Worm (Caenorhabditis elegans): ENCODE measurements around the gene mrpl-44.

DNA sequence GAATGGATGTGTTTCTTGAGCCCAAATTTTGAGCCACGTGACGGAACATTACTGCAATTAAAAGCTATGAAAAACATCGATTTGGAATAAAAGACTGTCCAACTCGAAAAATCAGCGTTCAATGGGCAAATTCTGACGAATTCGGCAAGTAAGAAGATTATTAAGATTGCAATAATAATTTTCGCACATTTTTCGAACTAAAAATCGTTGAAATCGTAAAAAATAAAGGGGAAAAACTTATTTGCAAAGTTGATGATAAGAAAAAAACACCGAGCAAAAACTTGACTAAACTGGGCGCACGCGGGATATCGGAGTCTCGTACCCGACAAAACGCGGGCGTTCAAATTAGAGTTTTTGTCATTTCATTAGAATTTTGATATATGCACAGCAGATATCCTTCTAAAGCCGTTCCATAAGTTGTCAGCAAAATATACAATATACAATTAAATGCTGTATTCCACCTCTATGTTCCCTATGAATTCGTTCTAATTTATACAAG, at the start of gene mrpl-44, which contains the start of gene mccc-2:
- TF ChIP-seq lin-13 (GFP tag; optimal IDR thresholded peaks at IDR 0.05) (no peak), F49E8.2 (tag; optimal IDR thresholded peaks at IDR 0.05; ENCODE audit: borderline replicate concordance) (no peak), ceh-82 (tag; optimal IDR thresholded peaks at IDR 0.05) (no peak), zag-1 (tag; optimal IDR thresholded peaks at IDR 0.05) (no peak)
